Fruit fly (Drosophila melanogaster) whole organism, prepupa: ENCODE data around the gene Obp18a.

Source experiments
- CG10631 ChIP-seq: fragments of 200-800 bp; sonication (Bioruptor generic); optimal IDR thresholded peaks from 2 replicates; lab custom pipeline; 2016; ENCODE audit warnings: missing biosample characterization, missing genetic modification characterization
- CG11294 ChIP-seq: fragments of 200-800 bp; sonication (Bioruptor generic); IDR thresholded peaks from 2 replicates; pipeline ENCODE4 v1.3.6; 2022; ENCODE audit warnings: missing biosample characterization, missing genetic modification characterization
- CG11902 ChIP-seq: fragments of 200-800 bp; sonication (Bioruptor generic); optimal IDR thresholded peaks from 3 replicates; lab custom pipeline; 2016; ENCODE audit warnings: missing biosample characterization, missing genetic modification characterization
- CG15336 ChIP-seq: fragments of 200-800 bp; sonication (Bioruptor generic); IDR thresholded peaks from 2 replicates; pipeline ENCODE4 v1.3.6; 2022; ENCODE audit warnings: missing biosample characterization, missing genetic modification characterization
- CG1621 ChIP-seq: fragments of 200-800 bp; sonication (Bioruptor generic); optimal IDR thresholded peaks from 3 replicates; lab custom pipeline; 2018; ENCODE audit warnings: missing biosample characterization, mild to moderate bottlenecking, missing genetic modification characterization
- CG3032 ChIP-seq: fragments of 200-800 bp; optimal IDR thresholded peaks from 2 replicates; lab custom pipeline; 2019; ENCODE audit warnings: missing biosample characterization, mild to moderate bottlenecking, missing genetic modification characterization, moderate library complexity
- CG31627 ChIP-seq: fragments of 200-800 bp; sonication (Bioruptor generic); optimal IDR thresholded peaks from 3 replicates; lab custom pipeline; 2016; ENCODE audit warnings: missing biosample characterization, missing genetic modification characterization
- CG32006 ChIP-seq: fragments of 200-800 bp; sonication (Bioruptor generic); optimal IDR thresholded peaks from 3 replicates; lab custom pipeline; 2017; ENCODE audit warnings: missing biosample characterization, mild to moderate bottlenecking, missing genetic modification characterization
- CG34406 ChIP-seq: fragments of 200-800 bp; sonication (Bioruptor generic); optimal IDR thresholded peaks from 3 replicates; lab custom pipeline; 2016; ENCODE audit warnings: missing biosample characterization, missing genetic modification characterization
- CG3919 ChIP-seq: fragments of 200-800 bp; sonication (Bioruptor generic); optimal IDR thresholded peaks from 3 replicates; lab custom pipeline; 2016; ENCODE audit warnings: missing biosample characterization, missing genetic modification characterization
- CG4318 ChIP-seq: fragments of 200-800 bp; sonication (Bioruptor generic); optimal IDR thresholded peaks from 3 replicates; lab custom pipeline; 2017; ENCODE audit warnings: missing biosample characterization, mild to moderate bottlenecking, missing genetic modification characterization
- CG6163 ChIP-seq: fragments of 200-800 bp; sonication (Bioruptor generic); IDR thresholded peaks from 3 replicates; pipeline ENCODE4 v1.3.6; 2022; ENCODE audit warnings: missing biosample characterization, missing genetic modification characterization
- CG6276 ChIP-seq: fragments of 200-800 bp; sonication (Bioruptor generic); optimal IDR thresholded peaks from 2 replicates; lab custom pipeline; 2017; ENCODE audit warnings: missing biosample characterization, mild to moderate bottlenecking, missing genetic modification characterization
- CG6792 ChIP-seq: fragments of 200-800 bp; sonication (Bioruptor generic); optimal IDR thresholded peaks from 3 replicates; lab custom pipeline; 2016; ENCODE audit warnings: missing biosample characterization, missing genetic modification characterization
- CG6854 ChIP-seq: fragments of 200-800 bp; sonication (Bioruptor generic); optimal IDR thresholded peaks from 2 replicates; lab custom pipeline; 2017; ENCODE audit warnings: missing biosample characterization, mild to moderate bottlenecking, missing genetic modification characterization
- CG7368 ChIP-seq: fragments of 200-800 bp; sonication (Bioruptor generic); optimal IDR thresholded peaks from 3 replicates; lab custom pipeline; 2016; ENCODE audit warnings: missing biosample characterization, missing genetic modification characterization
- CG8119 ChIP-seq: fragments of 200-800 bp; sonication (Bioruptor generic); IDR thresholded peaks from 3 replicates; pipeline ENCODE4 v1.3.6; 2022; ENCODE audit warnings: missing biosample characterization, missing genetic modification characterization
- CG8319 ChIP-seq: fragments of 200-800 bp; sonication (Bioruptor generic); optimal IDR thresholded peaks from 3 replicates; lab custom pipeline; 2016; ENCODE audit warnings: missing biosample characterization, missing genetic modification characterization
- CG8632 ChIP-seq: fragments of 200-800 bp; sonication (Bioruptor generic); optimal IDR thresholded peaks from 3 replicates; lab custom pipeline; 2016; ENCODE audit warnings: missing biosample characterization, missing genetic modification characterization
- CG9139 ChIP-seq: fragments of 200-800 bp; sonication (Bioruptor generic); optimal IDR thresholded peaks from 3 replicates; lab custom pipeline; 2017; ENCODE audit warnings: missing biosample characterization, mild to moderate bottlenecking, missing genetic modification characterization
- Eip75B ChIP-seq: fragments of 200-800 bp; sonication (Bioruptor generic); optimal IDR thresholded peaks from 3 replicates; lab custom pipeline; 2016; ENCODE audit warnings: missing biosample characterization, missing genetic modification characterization
- Eip93F ChIP-seq: fragments of 200-800 bp; sonication (Bioruptor generic); optimal IDR thresholded peaks from 2 replicates; lab custom pipeline; 2016; ENCODE audit warnings: missing biosample characterization, mild to moderate bottlenecking, missing genetic modification characterization
- Ets96B ChIP-seq: fragments of 200-800 bp; optimal IDR thresholded peaks from 2 replicates; lab custom pipeline; 2019; ENCODE audit warnings: missing biosample characterization, mild to moderate bottlenecking, missing genetic modification characterization, moderate library complexity
- Hr38 ChIP-seq: sonication (Bioruptor generic); optimal IDR thresholded peaks from 2 replicates; lab custom pipeline; 2016; ENCODE audit warnings: missing biosample characterization, missing genetic modification characterization
- Hr39 ChIP-seq: fragments of 200-800 bp; sonication (Bioruptor generic); optimal IDR thresholded peaks from 2 replicates; lab custom pipeline; 2016; ENCODE audit warnings: missing biosample characterization, missing genetic modification characterization
- Hr4 ChIP-seq: fragments of 200-800 bp; sonication (Bioruptor generic); optimal IDR thresholded peaks from 3 replicates; lab custom pipeline; 2016; ENCODE audit warnings: missing biosample characterization, missing genetic modification characterization
- OdsH ChIP-seq: fragments of 200-800 bp; sonication (Bioruptor generic); optimal IDR thresholded peaks from 3 replicates; lab custom pipeline; 2016; ENCODE audit warnings: missing biosample characterization, missing genetic modification characterization
- Sox102F ChIP-seq: fragments of 200-800 bp; sonication (Bioruptor generic); optimal IDR thresholded peaks from 2 replicates; lab custom pipeline; 2016; ENCODE audit warnings: missing biosample characterization, mild to moderate bottlenecking, missing genetic modification characterization
- acj6 ChIP-seq: fragments of 200-800 bp; sonication (Bioruptor generic); optimal IDR thresholded peaks from 3 replicates; lab custom pipeline; 2016; ENCODE audit warnings: missing biosample characterization, missing genetic modification characterization
- dac ChIP-seq: fragments of 200-800 bp; sonication (Bioruptor generic); optimal IDR thresholded peaks from 2 replicates; lab custom pipeline; 2017; ENCODE audit warnings: missing biosample characterization, mild to moderate bottlenecking, missing genetic modification characterization
- dsx ChIP-seq: fragments of 200-800 bp; optimal IDR thresholded peaks from 3 replicates; lab custom pipeline; 2019; ENCODE audit warnings: missing biosample characterization, mild to moderate bottlenecking, missing genetic modification characterization, moderate library complexity; ENCODE audit not compliant: poor library complexity, severe bottlenecking
- eg ChIP-seq: fragments of 200-800 bp; sonication (Bioruptor generic); IDR thresholded peaks from 3 replicates; pipeline ENCODE4 v1.3.6; 2022; ENCODE audit warnings: missing biosample characterization, missing genetic modification characterization
- esn ChIP-seq: fragments of 200-800 bp; sonication (Bioruptor generic); optimal IDR thresholded peaks from 2 replicates; lab custom pipeline; 2016; ENCODE audit warnings: missing biosample characterization, mild to moderate bottlenecking, missing genetic modification characterization, moderate library complexity
- fd59A ChIP-seq: fragments of 200-800 bp; sonication (Bioruptor generic); optimal IDR thresholded peaks from 2 replicates; lab custom pipeline; 2017; ENCODE audit warnings: missing biosample characterization, mild to moderate bottlenecking, missing genetic modification characterization, missing genetic modification reagents
- fd85E ChIP-seq: fragments of 200-800 bp; sonication (Bioruptor generic); optimal IDR thresholded peaks from 3 replicates; lab custom pipeline; 2016; ENCODE audit warnings: missing biosample characterization, missing genetic modification characterization
- fkh ChIP-seq: fragments of 200-800 bp; sonication (Bioruptor generic); optimal IDR thresholded peaks from 3 replicates; lab custom pipeline; 2017; ENCODE audit warnings: missing biosample characterization, mild to moderate bottlenecking, missing genetic modification characterization, moderate library complexity
- lz ChIP-seq: fragments of 200-800 bp; sonication (Bioruptor generic); optimal IDR thresholded peaks from 3 replicates; lab custom pipeline; 2016; ENCODE audit warnings: missing biosample characterization, missing genetic modification characterization
- net ChIP-seq: fragments of 200-800 bp; sonication (Bioruptor generic); optimal IDR thresholded peaks from 3 replicates; lab custom pipeline; 2016; ENCODE audit warnings: missing biosample characterization, missing genetic modification characterization
- pdm3 ChIP-seq: fragments of 200-800 bp; sonication (Bioruptor generic); optimal IDR thresholded peaks from 3 replicates; lab custom pipeline; 2016; ENCODE audit warnings: missing biosample characterization, missing genetic modification characterization
- spab ChIP-seq: fragments of 200-800 bp; sonication (Bioruptor generic); optimal IDR thresholded peaks from 2 replicates; lab custom pipeline; 2017; ENCODE audit warnings: missing biosample characterization, mild to moderate bottlenecking, missing genetic modification characterization, missing genetic modification reagents
- svp ChIP-seq: fragments of 200-800 bp; sonication (Bioruptor generic); peaks from one replicate; lab custom pipeline; 2016; ENCODE audit warnings: missing biosample characterization, missing genetic modification characterization
- topi ChIP-seq: fragments of 200-800 bp; sonication (Bioruptor generic); optimal IDR thresholded peaks from 3 replicates; lab custom pipeline; 2016; ENCODE audit warnings: missing biosample characterization, missing genetic modification characterization
- vri ChIP-seq: fragments of 200-800 bp; sonication (Bioruptor generic); optimal IDR thresholded peaks from 3 replicates; lab custom pipeline; 2016; ENCODE audit warnings: missing biosample characterization, mild to moderate bottlenecking, missing genetic modification characterization

Gene Obp18a

dm6 chrX:19152570-19153287 lies 17.1 kb upstream of the Obp18a start (continued):
- TF ChIP-seq CG6163 (GFP tag; lab: Robert Waterston, UW) = peak; percentile 55; the same call in 2 of the 3 replicates
- TF ChIP-seq CG7368 = peak; percentile 59
- peak; percentile 29 for TF ChIP-seq fd59A (GFP tag; lab: Kevin White, UChicago)
- TF ChIP-seq CG8119 (GFP tag; lab: Robert Waterston, UW) = peak; percentile 77
- peak; percentile 60 for TF ChIP-seq Eip75B (GFP tag; lab: Kevin White, UChicago)
- peak; percentile 69 for TF ChIP-seq CG3919 (GFP tag; lab: Kevin White, UChicago)
- TF ChIP-seq Ets96B (tag; lab: Kevin White, UChicago) = peak; percentile 44
- peak; percentile 79 for TF ChIP-seq acj6 (GFP tag; lab: Kevin White, UChicago)
- peak; percentile 80 for TF ChIP-seq CG34406 (GFP tag; lab: Kevin White, UChicago)
- peak; percentile 48 for TF ChIP-seq spab (GFP tag; lab: Kevin White, UChicago)
- TF ChIP-seq svp = peak; percentile 98
- no peak for TF ChIP-seq dsx (GFP tag; lab: Kevin White, UChicago)
- peak; percentile 77 for TF ChIP-seq CG31627
- peak; percentile 76 for TF ChIP-seq Hr4 (GFP tag; lab: Kevin White, UChicago)
- peak; percentile 86 for TF ChIP-seq topi (GFP tag; lab: Kevin White, UChicago)
- TF ChIP-seq esn = peak; percentile 84
- TF ChIP-seq CG6276 (GFP tag; lab: Kevin White, UChicago) = peak; percentile 62
- TF ChIP-seq eg (GFP tag; lab: Robert Waterston, UW) = peak; percentile 60; the same call in 2 of the 3 replicates
- 0 out of 2 replicates have a peak, but pooled peaks have one; percentile 47 for TF ChIP-seq CG11294
- TF ChIP-seq Hr39 = peak; percentile 62
- peak; percentile 76 for TF ChIP-seq CG6792 (GFP tag; lab: Kevin White, UChicago)
- no peak for TF ChIP-seq fd85E (GFP tag; lab: Kevin White, UChicago)
- TF ChIP-seq CG9139 (GFP tag; lab: Kevin White, UChicago) = no peak
- TF ChIP-seq CG8632 (GFP tag; lab: Kevin White, UChicago) = peak; percentile 72
- peak; percentile 79 for TF ChIP-seq lz
- TF ChIP-seq OdsH = peak; percentile 84
- TF ChIP-seq CG10631 (GFP tag; lab: Kevin White, UChicago) = peak; percentile 66
- TF ChIP-seq net (GFP tag; lab: Kevin White, UChicago) = peak; percentile 67

dm6 chrX:19149511-19149876 lies 13.8 kb upstream of the Obp18a start:
- 0 out of 3 replicates have a peak, but pooled peaks have one; percentile 9 for TF ChIP-seq CG6163 (GFP tag; lab: Robert Waterston, UW)
- TF ChIP-seq lz = no peak
- TF ChIP-seq fd59A (GFP tag; lab: Kevin White, UChicago) = no peak
- no peak for TF ChIP-seq CG9139 (GFP tag; lab: Kevin White, UChicago)
- TF ChIP-seq Eip93F (GFP tag; lab: Kevin White, UChicago) = no peak
- TF ChIP-seq eg (GFP tag; lab: Robert Waterston, UW) = no peak; the same call in 2 of the 3 replicates
- TF ChIP-seq Hr38 (GFP tag; lab: Kevin White, UChicago) = no peak
- TF ChIP-seq CG1621 = no peak
- no peak for TF ChIP-seq CG32006 (GFP tag; lab: Kevin White, UChicago)

DNA sequence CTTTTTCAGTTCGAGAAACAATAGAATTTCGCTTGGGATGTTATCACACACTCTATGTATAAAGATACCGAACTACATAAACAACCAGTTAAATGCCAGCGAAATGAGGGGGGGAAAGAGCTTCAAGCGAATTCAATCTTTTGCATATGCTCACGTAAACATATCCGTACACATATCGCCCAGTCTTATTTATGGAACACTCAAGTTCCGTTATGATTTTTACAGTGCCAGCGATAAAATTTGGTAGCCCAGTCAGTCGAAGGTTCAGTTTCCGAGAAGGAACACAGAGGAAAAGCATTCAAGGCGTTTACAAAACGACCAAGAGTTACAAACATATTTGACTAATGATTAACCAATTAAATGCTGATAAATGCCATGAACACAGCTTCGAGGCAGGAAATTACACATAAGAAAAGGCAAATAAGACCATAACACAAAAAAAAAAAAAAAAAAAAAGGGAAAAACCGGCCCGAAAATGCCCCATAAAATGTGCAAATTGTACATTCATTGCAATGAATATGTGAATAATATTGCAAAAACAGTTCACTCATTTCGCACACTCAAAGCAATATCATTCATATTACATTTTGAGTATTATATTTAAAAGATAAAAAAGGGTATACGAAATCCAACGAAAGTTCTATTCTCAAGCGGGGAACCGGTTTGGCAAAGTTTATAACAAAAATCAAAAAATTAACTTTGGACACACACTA lies 13.3 kb upstream of the Obp18a start:
- TF ChIP-seq CG32006 (GFP tag; lab: Kevin White, UChicago) (peak; percentile 1), CG7368 (no peak), Hr4 (GFP tag; lab: Kevin White, UChicago) (no peak), dac (GFP tag; lab: Kevin White, UChicago) (no peak), Ets96B (tag; lab: Kevin White, UChicago) (no peak), CG3919 (GFP tag; lab: Kevin White, UChicago) (no peak), CG10631 (GFP tag; lab: Kevin White, UChicago) (no peak), CG8319 (no peak), OdsH (peak; percentile 22), pdm3 (GFP tag; lab: Kevin White, UChicago) (peak; percentile 34), CG34406 (GFP tag; lab: Kevin White, UChicago) (peak; percentile 18), CG6854 (no peak), fkh (GFP tag; lab: Kevin White, UChicago) (no peak), fd59A (GFP tag; lab: Kevin White, UChicago) (no peak), svp (peak; percentile 78), CG4318 (GFP tag; lab: Kevin White, UChicago) (no peak), CG15336 (GFP tag; lab: Robert Waterston, UW) (no peak), CG3032 (tag; lab: Kevin White, UChicago) (no peak), Hr38 (GFP tag; lab: Kevin White, UChicago) (no peak), lz (peak; percentile 57), vri (GFP tag; lab: Kevin White, UChicago) (peak; percentile 6), eg (GFP tag; lab: Robert Waterston, UW) (no peak), Sox102F (GFP tag; lab: Kevin White, UChicago) (peak; percentile 63), CG8119 (GFP tag; lab: Robert Waterston, UW) (no peak), CG6792 (GFP tag; lab: Kevin White, UChicago) (no peak), CG6276 (GFP tag; lab: Kevin White, UChicago) (no peak), fd85E (GFP tag; lab: Kevin White, UChicago) (no peak), CG11902 (GFP tag; lab: Kevin White, UChicago) (no peak)
